Worm (Caenorhabditis elegans) whole organism, L2 larva: ENCODE results near the gene cutl-29.

Experiments
- R02D3.7 ChIP-seq: fragments of 150-350 bp; optimal IDR thresholded peaks from 2 replicates; lab custom pipeline; 2014; ENCODE audit warnings: missing biosample characterization, missing genetic modification characterization
- egl-27 ChIP-seq: sonication (generic microtip); optimal IDR thresholded peaks from 3 replicates; lab custom pipeline; 2017; ENCODE audit warnings: missing biosample characterization, missing genetic modification reagents, missing genetic modification characterization
- gmeb-1 ChIP-seq: fragments of 150-350 bp; optimal IDR thresholded peaks from 2 replicates; lab custom pipeline; 2014; ENCODE audit warnings: missing biosample characterization, missing genetic modification characterization
- lsy-2 ChIP-seq, 2 experiments: fragments of 150-350 bp in 1 of 2; sonication (generic microtip) in 1 of 2; optimal IDR thresholded peaks; 2 replicates each; lab custom pipeline; 2014 to 2017; ENCODE audit warnings: missing biosample characterization in 2 of 2, missing genetic modification characterization in 2 of 2
- nhr-12 ChIP-seq: fragments of 150-350 bp; optimal IDR thresholded peaks from 2 replicates; lab custom pipeline; 2014; ENCODE audit warnings: missing biosample characterization, missing genetic modification characterization
- nhr-237 ChIP-seq: fragments of 150-350 bp; optimal IDR thresholded peaks from 2 replicates; lab custom pipeline; 2014; ENCODE audit warnings: missing biosample characterization, missing genetic modification characterization
- unc-39 ChIP-seq: fragments of 150-350 bp; optimal IDR thresholded peaks from 2 replicates; lab custom pipeline; 2014; ENCODE audit warnings: missing biosample characterization, missing genetic modification characterization
- ztf-11 ChIP-seq: sonication (generic microtip); optimal IDR thresholded peaks from 2 replicates; lab custom pipeline; 2017; ENCODE audit warnings: missing biosample characterization, missing genetic modification characterization

DNA sequence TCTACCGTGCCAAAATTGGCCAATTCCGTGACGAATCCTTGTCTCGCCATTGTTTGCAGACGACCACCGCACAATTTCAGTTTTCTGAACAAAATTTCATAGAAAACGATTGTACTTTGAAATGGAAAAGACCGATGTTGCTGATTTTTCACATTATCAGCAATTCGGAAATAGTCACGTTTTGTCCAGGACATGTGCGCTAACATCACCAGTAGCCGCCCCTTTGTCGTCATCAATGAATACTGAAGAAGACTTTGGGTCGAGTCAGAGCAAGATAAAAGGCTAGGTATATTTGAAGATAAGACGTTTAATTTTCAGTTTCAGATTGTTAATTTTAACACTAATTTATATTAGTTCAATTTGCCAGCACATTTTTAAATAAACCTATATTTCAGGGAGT, 28.9 kb downstream of the cutl-29 start, which contains the start of gene endu-2:
- TF ChIP-seq egl-27 (tag; lab: Kevin White, UChicago), result no peak
- TF ChIP-seq nhr-237 (tag; lab: Kevin White, UChicago), result no peak
- no peak for TF ChIP-seq unc-39 (tag; lab: Kevin White, UChicago)
- TF ChIP-seq ztf-11 (tag; lab: Kevin White, UChicago), result no peak
- no peak for TF ChIP-seq lsy-2 (tag; optimal IDR thresholded peaks at IDR 0.05; lab: Kevin White, UChicago)
- TF ChIP-seq nhr-12 (tag; lab: Kevin White, UChicago), result no peak
- no peak for TF ChIP-seq gmeb-1 (tag; lab: Kevin White, UChicago)
- no peak for TF ChIP-seq R02D3.7 (tag; lab: Kevin White, UChicago)
